Fruit fly (Drosophila melanogaster): ENCODE data around the gene Rga.
A peak's percentile ranks its signal among the peaks of the same experiment; 100 is the strongest.

Rga gene

dm6 chr3R:5660198-5660893 is 47.4 kb upstream of the Rga start, which contains the start of gene Wdr33 (continued):
- TF ChIP-seq bbx (GFP tag; IDR thresholded peaks at IDR 0.05; ENCODE audit: partially characterized antibody) = peak; percentile 86
- TF ChIP-seq mld (GFP tag; IDR thresholded peaks at IDR 0.05; ENCODE audit: partially characterized antibody) = peak; percentile 84; the same call in 2 of the 3 replicates
- no peak; the same call in 2 of the 3 replicates for TF ChIP-seq ci (GFP tag; IDR thresholded peaks at IDR 0.05)
- no peak for TF ChIP-seq pho (GFP tag; optimal IDR thresholded peaks at IDR 0.05)
- TF ChIP-seq Awh (GFP tag; IDR thresholded peaks at IDR 0.05) = no peak
- no peak for TF ChIP-seq CG12071 (GFP tag; optimal IDR thresholded peaks at IDR 0.05)
- TF ChIP-seq Hand (GFP tag; optimal IDR thresholded peaks at IDR 0.05) = no peak
- TF ChIP-seq gfzf (GFP tag; optimal IDR thresholded peaks at IDR 0.05) = no peak
- no peak for TF ChIP-seq fd102C (GFP tag; optimal IDR thresholded peaks at IDR 0.05)
- no peak for TF ChIP-seq Spps (tag; optimal IDR thresholded peaks at IDR 0.05)
- TF ChIP-seq BtbVII (GFP tag; optimal IDR thresholded peaks at IDR 0.05) = peak; percentile 27
- TF ChIP-seq fd96Cb (tag; optimal IDR thresholded peaks at IDR 0.05) = peak; percentile 49
- TF ChIP-seq Aef1 (GFP tag; IDR thresholded peaks at IDR 0.05) = no peak
- TF ChIP-seq CG3838 (GFP tag; optimal IDR thresholded peaks at IDR 0.05) = no peak
- TF ChIP-seq Neu2 (GFP tag; optimal IDR thresholded peaks at IDR 0.05; ENCODE audit: borderline replicate concordance) = no peak
- TF ChIP-seq jing (GFP tag; optimal IDR thresholded peaks at IDR 0.05) = no peak
- TF ChIP-seq mirr (GFP tag; optimal IDR thresholded peaks at IDR 0.05) = no peak
- peak in 1 of 2 experiments; percentile 0 for TF ChIP-seq Pdp1 (GFP tag; optimal IDR thresholded peaks at IDR 0.05)
- TF ChIP-seq ftz-f1 (GFP tag; optimal IDR thresholded peaks at IDR 0.05) = no peak
- peak; percentile 91 for TF ChIP-seq CG6791 (GFP tag; IDR thresholded peaks at IDR 0.05; ENCODE audit: partially characterized antibody)
- no peak for TF ChIP-seq grn (GFP tag; optimal IDR thresholded peaks at IDR 0.05)
- TF ChIP-seq CG10462 (GFP tag; optimal IDR thresholded peaks at IDR 0.05) = peak; percentile 45
- no peak for TF ChIP-seq CG5953 (GFP tag; IDR thresholded peaks at IDR 0.05)
- TF ChIP-seq CG10654 (GFP tag; optimal IDR thresholded peaks at IDR 0.05) = peak; percentile 18
- TF ChIP-seq pfk (GFP tag; optimal IDR thresholded peaks at IDR 0.05) = no peak
- no peak for TF ChIP-seq CG11504 (tag; optimal IDR thresholded peaks at IDR 0.05)
- no peak for TF ChIP-seq Oaz (GFP tag; IDR thresholded peaks at IDR 0.05)
- TF ChIP-seq CG15601 (tag; optimal IDR thresholded peaks at IDR 0.05) = no peak
- TF ChIP-seq ind (GFP tag; optimal IDR thresholded peaks at IDR 0.05) = peak; percentile 38
- TF ChIP-seq D19B (GFP tag; optimal IDR thresholded peaks at IDR 0.05) = no peak
- TF ChIP-seq CHES-1-like (GFP tag; optimal IDR thresholded peaks at IDR 0.05) = no peak
- no peak for TF ChIP-seq zfh1 (GFP tag; IDR thresholded peaks at IDR 0.05)
- no peak for TF ChIP-seq pita (GFP tag; optimal IDR thresholded peaks at IDR 0.05)
- peak; percentile 83 for TF ChIP-seq CG12155 (GFP tag; optimal IDR thresholded peaks at IDR 0.05)
- 0 out of 3 replicates have a peak, but pooled peaks have one; percentile 7 for TF ChIP-seq H15 (GFP tag; IDR thresholded peaks at IDR 0.05)
- TF ChIP-seq CG8765 (GFP tag; IDR thresholded peaks at IDR 0.05) = no peak
- TF ChIP-seq CG11560 (tag; IDR thresholded peaks at IDR 0.05) = no peak
- no peak for TF ChIP-seq Doc2 (GFP tag; IDR thresholded peaks at IDR 0.05)
- no peak for TF ChIP-seq HmgZ (tag; optimal IDR thresholded peaks at IDR 0.05)
- TF ChIP-seq stwl (tag; optimal IDR thresholded peaks at IDR 0.05) = peak; percentile 64
- peak; percentile 14 for TF ChIP-seq cato (GFP tag; optimal IDR thresholded peaks at IDR 0.05; ENCODE audit: borderline replicate concordance)
- no peak for TF ChIP-seq CG32772 (GFP tag; IDR thresholded peaks at IDR 0.05)
- TF ChIP-seq psq (GFP tag; optimal IDR thresholded peaks at IDR 0.05) = no peak
- no peak for TF ChIP-seq CG18764 (GFP tag; optimal IDR thresholded peaks at IDR 0.05)
- no peak for TF ChIP-seq CG1024 (GFP tag; IDR thresholded peaks at IDR 0.05)
- TF ChIP-seq Sox100B (GFP tag; optimal IDR thresholded peaks at IDR 0.05) = no peak
- no peak for TF ChIP-seq Six4 (GFP tag; optimal IDR thresholded peaks at IDR 0.05)
- TF ChIP-seq dpn (GFP tag; optimal IDR thresholded peaks at IDR 0.05) = no peak
- no peak for TF ChIP-seq CG7745 (tag; optimal IDR thresholded peaks at IDR 0.05)
- TF ChIP-seq CG11093 (GFP tag; IDR thresholded peaks at IDR 0.05) = no peak

All from whole organism, embryonic.